Worm (Caenorhabditis elegans) whole organism, late embryonic: ENCODE measurements around the gene W01A11.7.

ENCODE experiments used
- ama-1 ChIP-seq: fragments of 150-350 bp; optimal IDR thresholded peaks from 2 replicates; lab custom pipeline; 2014
- unc-86 ChIP-seq: sonication (generic microtip); optimal IDR thresholded peaks from 2 replicates; lab custom pipeline; 2016; ENCODE audit warnings: missing genetic modification characterization, missing compliant biosample characterization

DNA sequence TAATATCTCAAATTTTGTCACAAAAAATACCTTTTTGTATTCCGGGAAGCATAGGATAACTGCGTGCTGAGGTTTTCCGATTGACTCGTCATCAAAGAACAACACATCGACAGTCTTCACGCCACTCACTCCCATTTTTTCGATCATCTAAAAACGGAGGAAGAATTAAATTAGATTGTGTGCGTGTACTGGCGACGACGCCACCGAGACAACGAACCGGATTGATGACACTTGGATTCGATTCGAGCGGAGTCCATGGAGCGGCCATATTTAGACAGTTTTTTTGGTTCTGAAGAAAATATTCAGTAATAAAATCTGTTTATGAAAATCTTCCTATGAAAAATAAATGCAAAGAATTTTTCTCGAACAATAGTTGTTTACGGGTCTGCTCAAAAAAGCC is 5.9 kb upstream of the W01A11.7 start, which contains the start of gene ubh-1:
- no peak for TF ChIP-seq unc-86
- no peak for TF ChIP-seq ama-1
